Worm (Caenorhabditis elegans) whole organism, early embryonic: ENCODE data around the gene cav-2.

ENCODE experiments used
- B0310.2 ChIP-seq: sonication (generic microtip); optimal IDR thresholded peaks from 2 replicates; lab custom pipeline; 2016; ENCODE audit warnings: mild to moderate bottlenecking, missing genetic modification characterization, missing compliant biosample characterization
- aly-1 ChIP-seq: sonication (generic microtip); optimal IDR thresholded peaks from 2 replicates; lab custom pipeline; 2016; ENCODE audit warnings: missing genetic modification characterization, missing compliant biosample characterization
- ama-1 ChIP-seq: fragments of 150-350 bp; optimal IDR thresholded peaks from 2 replicates; lab custom pipeline; 2014
- ceh-13 ChIP-seq: fragments of 200-800 bp; sonication (Bioruptor generic); optimal IDR thresholded peaks from 2 replicates; lab custom pipeline; 2018; ENCODE audit warnings: mild to moderate bottlenecking, missing genetic modification characterization, missing compliant biosample characterization
- flt-1 ChIP-seq: fragments of 200-800 bp; sonication (Bioruptor generic); IDR thresholded peaks from 2 replicates; pipeline ENCODE4 v1.3.6; 2022; ENCODE audit warnings: missing genetic modification characterization, missing compliant biosample characterization
- hmg-4 ChIP-seq: fragments of 200-800 bp; sonication (Bioruptor generic); optimal IDR thresholded peaks from 2 replicates; lab custom pipeline; 2018; ENCODE audit warnings: mild to moderate bottlenecking, missing genetic modification characterization, missing compliant biosample characterization
- hnd-1 ChIP-seq: sonication (generic microtip); optimal IDR thresholded peaks from 2 replicates; lab custom pipeline; 2016; ENCODE audit warnings: missing genetic modification characterization, missing compliant biosample characterization
- scrt-1 ChIP-seq: fragments of 200-800 bp; sonication (Bioruptor generic); IDR thresholded peaks from 2 replicates; pipeline ENCODE4 v1.3.6; 2022; ENCODE audit warnings: missing genetic modification characterization, missing compliant biosample characterization
- sea-1 ChIP-seq: fragments of 200-800 bp; sonication (Bioruptor generic); conservative IDR thresholded peaks from 2 replicates; pipeline ENCODE4 v1.3.6; 2022; ENCODE audit warnings: missing genetic modification characterization, missing compliant biosample characterization
- tbx-37 ChIP-seq: fragments of 200-800 bp; sonication (Bioruptor generic); conservative IDR thresholded peaks from 2 replicates; pipeline ENCODE4 v1.3.6; 2022; ENCODE audit warnings: missing genetic modification reagents, missing genetic modification characterization, missing compliant biosample characterization

DNA sequence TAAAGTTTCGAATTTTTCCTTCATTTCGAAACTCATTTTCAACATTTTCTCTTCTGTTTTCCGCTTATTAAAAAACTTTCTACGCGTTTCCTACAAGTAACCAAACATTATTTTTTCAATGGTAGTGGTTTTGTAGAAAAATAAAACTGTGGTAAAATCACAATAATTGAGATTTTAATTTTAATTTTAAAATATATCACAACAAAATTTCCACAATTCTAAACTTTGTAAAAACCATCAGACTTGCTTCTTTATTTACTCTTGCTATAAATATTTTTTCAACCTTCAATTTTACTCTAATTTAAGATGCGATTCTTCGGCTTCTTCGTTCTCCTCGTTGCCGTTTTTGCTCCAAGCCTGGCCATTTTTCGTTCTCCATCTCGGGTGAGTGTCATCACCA, 31.0 kb downstream of the cav-2 start, which contains the start of gene F53F4.17:
- TF ChIP-seq hnd-1 (tag; lab: Kevin White, UChicago) = no peak
- TF ChIP-seq scrt-1 = no peak
- no peak for TF ChIP-seq B0310.2 (tag; lab: Kevin White, UChicago)
- TF ChIP-seq ama-1 (lab: Kevin White, UChicago) = no peak
- no peak for TF ChIP-seq ceh-13 (GFP tag; lab: Kevin White, UChicago)
- TF ChIP-seq hmg-4 (GFP tag; lab: Kevin White, UChicago) = no peak
- no peak for TF ChIP-seq aly-1 (tag; lab: Kevin White, UChicago)
- no peak for TF ChIP-seq flt-1 (GFP tag; lab: Robert Waterston, UW)
- TF ChIP-seq sea-1 (GFP tag; lab: Robert Waterston, UW) = no peak
- TF ChIP-seq tbx-37 (GFP tag; lab: Robert Waterston, UW) = no peak
